Worm (Caenorhabditis elegans) whole organism, late embryonic: ENCODE data around the gene sra-30.

Source experiments
- ama-1 ChIP-seq: fragments of 150-350 bp; optimal IDR thresholded peaks from 2 replicates; lab custom pipeline; 2014
- dve-1 ChIP-seq: sonication (generic microtip); optimal IDR thresholded peaks from 2 replicates; lab custom pipeline; 2017; ENCODE audit warnings: antibody characterized with exemption, mild to moderate bottlenecking, missing genetic modification characterization, missing compliant biosample characterization
- ets-4 ChIP-seq: sonication (generic microtip); optimal IDR thresholded peaks from 2 replicates; lab custom pipeline; 2016; ENCODE audit warnings: missing genetic modification characterization, missing compliant biosample characterization
- fkh-10 ChIP-seq: fragments of 150-350 bp; optimal IDR thresholded peaks from 2 replicates; lab custom pipeline; 2014; ENCODE audit warnings: missing biosample characterization, missing genetic modification reagents, missing genetic modification characterization
- lim-6 ChIP-seq: sonication (generic microtip); optimal IDR thresholded peaks from 2 replicates; lab custom pipeline; 2016; ENCODE audit warnings: missing genetic modification characterization, missing compliant biosample characterization
- nhr-11 ChIP-seq: fragments of 150-350 bp; optimal IDR thresholded peaks from 2 replicates; lab custom pipeline; 2014; ENCODE audit warnings: missing biosample characterization, missing genetic modification characterization
- pax-1 ChIP-seq: fragments of 150-350 bp; optimal IDR thresholded peaks from 2 replicates; lab custom pipeline; 2014; ENCODE audit warnings: missing biosample characterization, missing genetic modification characterization
- pha-2 ChIP-seq: sonication (generic microtip); optimal IDR thresholded peaks from 2 replicates; lab custom pipeline; 2017; ENCODE audit warnings: mild to moderate bottlenecking, missing genetic modification characterization, missing compliant biosample characterization
- pha-4 ChIP-seq: fragments of 150-350 bp; optimal IDR thresholded peaks from 2 replicates; lab custom pipeline; 2018; ENCODE audit warnings: missing biosample characterization, missing genetic modification reagents, missing genetic modification characterization
- pqm-1 ChIP-seq: sonication (generic microtip); optimal IDR thresholded peaks from 2 replicates; lab custom pipeline; 2016; ENCODE audit warnings: missing genetic modification characterization, missing compliant biosample characterization
- rnt-1 ChIP-seq: sonication (generic microtip); optimal IDR thresholded peaks from 2 replicates; lab custom pipeline; 2016; ENCODE audit warnings: missing genetic modification characterization, missing compliant biosample characterization
- tbx-2 ChIP-seq: sonication (generic microtip); optimal IDR thresholded peaks from 2 replicates; lab custom pipeline; 2016; ENCODE audit warnings: missing genetic modification characterization, missing compliant biosample characterization
- unc-86 ChIP-seq: sonication (generic microtip); optimal IDR thresholded peaks from 2 replicates; lab custom pipeline; 2016; ENCODE audit warnings: missing genetic modification characterization, missing compliant biosample characterization
- zip-5 ChIP-seq: sonication (generic microtip); optimal IDR thresholded peaks from 2 replicates; lab custom pipeline; 2016; ENCODE audit warnings: missing genetic modification characterization, missing compliant biosample characterization

DNA sequence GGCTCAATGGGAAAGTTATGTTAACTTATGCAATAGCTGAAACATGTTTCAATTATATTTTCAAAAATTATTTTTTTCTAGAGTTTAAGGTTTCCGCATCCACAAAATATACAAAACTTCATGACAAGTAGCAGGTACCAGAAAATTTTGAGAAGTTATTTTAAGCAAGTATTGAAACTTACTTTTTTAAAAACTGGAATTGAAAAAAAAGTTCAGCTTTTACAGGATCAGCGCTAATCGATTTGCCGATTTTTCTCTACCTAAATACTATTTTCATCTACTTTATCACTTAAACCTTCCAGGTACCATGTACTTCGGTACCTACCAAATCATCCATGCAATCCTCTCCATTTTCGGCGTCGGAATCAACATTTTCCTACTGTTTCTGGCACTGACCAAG, 23.2 kb downstream of the sra-30 start, which contains the start of gene srd-23:
- TF ChIP-seq rnt-1 (tag; lab: Kevin White, UChicago) (no peak), lim-6 (tag; lab: Kevin White, UChicago) (no peak), pha-4 (tag; lab: Kevin White, UChicago) (no peak), dve-1 (no peak), ama-1 (lab: Kevin White, UChicago) (no peak), unc-86 (tag; lab: Kevin White, UChicago) (no peak), ets-4 (tag; lab: Kevin White, UChicago) (no peak), pax-1 (tag; lab: Kevin White, UChicago) (no peak), pha-2 (tag; lab: Kevin White, UChicago) (no peak), pqm-1 (no peak), zip-5 (tag; lab: Kevin White, UChicago) (no peak), nhr-11 (tag; lab: Kevin White, UChicago) (no peak), fkh-10 (GFP tag; lab: Kevin White, UChicago) (no peak), tbx-2 (tag; lab: Kevin White, UChicago) (no peak)
